Fruit fly (Drosophila melanogaster) whole organism, embryonic: ENCODE results near the gene regucalcin.
A peak's percentile ranks its signal among the peaks of the same experiment; 100 is the strongest.

Source experiments
- ATbp ChIP-seq: fragments of 200-800 bp; sonication (Bioruptor generic); optimal IDR thresholded peaks from 2 replicates; lab custom pipeline; 2017; ENCODE audit warnings: missing biosample characterization, mild to moderate bottlenecking, missing genetic modification characterization, missing genetic modification reagents
- Blimp-1 ChIP-seq: fragments of 200-800 bp; sonication (Bioruptor generic); optimal IDR thresholded peaks from 3 replicates; lab custom pipeline; 2018; ENCODE audit warnings: missing biosample characterization, missing genetic modification characterization, mild to moderate bottlenecking, moderate library complexity, missing genetic modification reagents
- CG1024 ChIP-seq: fragments of 200-800 bp; sonication (Bioruptor generic); IDR thresholded peaks from 2 replicates; pipeline ENCODE4 v1.3.6; 2022; ENCODE audit warnings: missing biosample characterization, missing genetic modification characterization
- CG10979 ChIP-seq: fragments of 200-800 bp; sonication (Bioruptor generic); optimal IDR thresholded peaks from 2 replicates; lab custom pipeline; 2018; ENCODE audit warnings: missing biosample characterization, mild to moderate bottlenecking, missing genetic modification characterization, moderate library complexity
- CG12071 ChIP-seq: fragments of 200-800 bp; sonication (Bioruptor generic); optimal IDR thresholded peaks from 3 replicates; lab custom pipeline; 2018; ENCODE audit warnings: missing biosample characterization, mild to moderate bottlenecking, missing genetic modification characterization
- CG12769 ChIP-seq: fragments of 200-800 bp; sonication (Bioruptor generic); optimal IDR thresholded peaks from 2 replicates; lab custom pipeline; 2019; ENCODE audit warnings: missing biosample characterization, mild to moderate bottlenecking, missing genetic modification characterization, moderate library complexity
- CG14441 ChIP-seq: fragments of 200-800 bp; sonication (Bioruptor generic); IDR thresholded peaks from 2 replicates; pipeline ENCODE4 v1.3.6; 2022; ENCODE audit warnings: missing biosample characterization, missing genetic modification characterization
- CG17328 ChIP-seq: fragments of 200-800 bp; sonication (Bioruptor generic); IDR thresholded peaks from 2 replicates; pipeline ENCODE4 v1.3.6; 2022; ENCODE audit warnings: missing biosample characterization, missing genetic modification characterization
- CG17359 ChIP-seq: fragments of 200-800 bp; sonication (Bioruptor generic); optimal IDR thresholded peaks from 3 replicates; lab custom pipeline; 2018; ENCODE audit warnings: missing biosample characterization, mild to moderate bottlenecking, missing genetic modification characterization, moderate library complexity
- CG30431 ChIP-seq: fragments of 200-800 bp; sonication (Bioruptor generic); optimal IDR thresholded peaks from 2 replicates; lab custom pipeline; 2017; ENCODE audit warnings: missing biosample characterization, missing genetic modification characterization
- CG4360 ChIP-seq: fragments of 200-800 bp; sonication (Bioruptor generic); IDR thresholded peaks from 2 replicates; pipeline ENCODE4 v1.3.6; 2022; ENCODE audit warnings: missing biosample characterization, missing genetic modification characterization
- CG4707 ChIP-seq: fragments of 200-800 bp; sonication (Bioruptor generic); optimal IDR thresholded peaks from 2 replicates; lab custom pipeline; 2018; ENCODE audit warnings: missing biosample characterization, mild to moderate bottlenecking, missing genetic modification characterization, moderate library complexity
- CG9932 ChIP-seq: fragments of 200-800 bp; sonication (Bioruptor generic); IDR thresholded peaks from 2 replicates; pipeline ENCODE4 v1.3.6; 2022; ENCODE audit warnings: missing biosample characterization, missing genetic modification characterization
- D ChIP-seq, 2 experiments: fragments of 200-800 bp in 1 of 2; fragments of >200 bp in 1 of 2; sonication (Bioruptor generic) in 1 of 2; optimal IDR thresholded peaks; 2 replicates in 1 of 2; 3 replicates in 1 of 2; lab custom pipeline; 2017; ENCODE audit warnings: mild to moderate bottlenecking in 1 of 2, missing biosample characterization in 1 of 2, missing genetic modification characterization in 1 of 2, missing genetic modification reagents in 1 of 2
- D19A ChIP-seq: fragments of 200-800 bp; optimal IDR thresholded peaks from 3 replicates; lab custom pipeline; 2019; ENCODE audit warnings: missing biosample characterization, mild to moderate bottlenecking, missing genetic modification characterization, moderate library complexity
- Deaf1 ChIP-seq: fragments of 200-800 bp; optimal IDR thresholded peaks from 3 replicates; lab custom pipeline; 2019; ENCODE audit warnings: missing biosample characterization, mild to moderate bottlenecking, missing genetic modification characterization, moderate library complexity
- Dll ChIP-seq: fragments of 200-800 bp; sonication (Bioruptor generic); IDR thresholded peaks from 4 replicates; pipeline ENCODE4 v1.3.6; 2022; ENCODE audit warnings: missing biosample characterization, missing genetic modification characterization; ENCODE audit not compliant: partially characterized antibody
- Elba2 ChIP-seq: fragments of 200-800 bp; sonication (Bioruptor generic); optimal IDR thresholded peaks from 3 replicates; lab custom pipeline; 2016; ENCODE audit warnings: missing biosample characterization, missing genetic modification characterization
- Fer1 ChIP-seq: fragments of 200-800 bp; sonication (Bioruptor generic); optimal IDR thresholded peaks from 2 replicates; lab custom pipeline; 2017; ENCODE audit warnings: missing biosample characterization, mild to moderate bottlenecking, missing genetic modification characterization
- H15 ChIP-seq: fragments of 200-800 bp; sonication (Bioruptor generic); IDR thresholded peaks from 3 replicates; pipeline ENCODE4 v1.3.6; 2022; ENCODE audit warnings: missing biosample characterization, missing genetic modification characterization
- HLH3B ChIP-seq: fragments of 200-800 bp; sonication (Bioruptor generic); IDR thresholded peaks from 2 replicates; pipeline ENCODE4 v1.3.6; 2022; ENCODE audit warnings: missing biosample characterization, missing genetic modification characterization
- Lhr ChIP-seq: fragments of 200-800 bp; sonication (Bioruptor generic); optimal IDR thresholded peaks from 3 replicates; lab custom pipeline; 2017; ENCODE audit warnings: mild to moderate bottlenecking, missing biosample characterization, missing genetic modification reagents, missing genetic modification characterization
- Lpt ChIP-seq: fragments of >200 bp; optimal IDR thresholded peaks from 2 replicates; lab custom pipeline; 2018; ENCODE audit warnings: missing biosample characterization, missing genetic modification characterization
- Med ChIP-seq: fragments of 200-800 bp; sonication (Bioruptor generic); peaks from one replicate; lab custom pipeline; 2016; ENCODE audit warnings: missing biosample characterization, missing genetic modification characterization, mild to moderate bottlenecking, inconsistent platforms, moderate library complexity
- Meics ChIP-seq: fragments of 200-800 bp; sonication (Bioruptor generic); optimal IDR thresholded peaks from 2 replicates; lab custom pipeline; 2017; ENCODE audit warnings: missing biosample characterization, mild to moderate bottlenecking, missing genetic modification characterization
- Mrtf ChIP-seq: fragments of 200-800 bp; sonication (Bioruptor generic); IDR thresholded peaks from 3 replicates; pipeline ENCODE4 v1.3.6; 2022; ENCODE audit warnings: missing biosample characterization, missing genetic modification characterization
- Neu2 ChIP-seq: fragments of 200-800 bp; sonication (Bioruptor generic); optimal IDR thresholded peaks from 3 replicates; lab custom pipeline; 2016; ENCODE audit warnings: missing biosample characterization, missing genetic modification characterization, borderline replicate concordance
- PHDP ChIP-seq: fragments of 200-800 bp; sonication (Bioruptor generic); optimal IDR thresholded peaks from 3 replicates; lab custom pipeline; 2018; ENCODE audit warnings: missing biosample characterization, mild to moderate bottlenecking, missing genetic modification characterization, moderate library complexity
- ap ChIP-seq: fragments of 200-800 bp; sonication (Bioruptor generic); IDR thresholded peaks from 2 replicates; pipeline ENCODE4 v1.3.6; 2022; ENCODE audit warnings: missing biosample characterization, missing genetic modification characterization
- ase ChIP-seq: fragments of 200-800 bp; sonication (Bioruptor generic); IDR thresholded peaks from 3 replicates; pipeline ENCODE4 v1.3.6; 2022; ENCODE audit warnings: missing biosample characterization, missing genetic modification characterization
- ci ChIP-seq: fragments of 200-800 bp; sonication (Bioruptor generic); IDR thresholded peaks from 3 replicates; pipeline ENCODE4 v1.3.6; 2022; ENCODE audit warnings: missing biosample characterization, missing genetic modification characterization
- dmrt11E ChIP-seq: fragments of 200-800 bp; sonication (Bioruptor generic); optimal IDR thresholded peaks from 3 replicates; lab custom pipeline; 2018; ENCODE audit warnings: missing biosample characterization, mild to moderate bottlenecking, missing genetic modification characterization, moderate library complexity
- dpn ChIP-seq, 2 experiments: fragments of 200-800 bp; sonication (Bioruptor generic); optimal IDR thresholded peaks; 3 replicates each; lab custom pipeline; 2016; ENCODE audit warnings: missing biosample characterization in 2 of 2, missing genetic modification characterization in 2 of 2
- fd3F ChIP-seq: fragments of 200-800 bp; sonication (Bioruptor generic); optimal IDR thresholded peaks from 2 replicates; lab custom pipeline; 2018; ENCODE audit warnings: missing biosample characterization, mild to moderate bottlenecking, missing genetic modification characterization, moderate library complexity
- fd96Cb ChIP-seq: fragments of 200-800 bp; sonication (Bioruptor generic); optimal IDR thresholded peaks from 2 replicates; lab custom pipeline; 2018; ENCODE audit warnings: missing biosample characterization, mild to moderate bottlenecking, missing genetic modification characterization, moderate library complexity
- fu2 ChIP-seq: fragments of 200-800 bp; sonication (Bioruptor generic); optimal IDR thresholded peaks from 2 replicates; lab custom pipeline; 2016; ENCODE audit warnings: missing biosample characterization, missing genetic modification characterization
- gcm ChIP-seq: fragments of 200-800 bp; sonication (Bioruptor generic); optimal IDR thresholded peaks from 2 replicates; lab custom pipeline; 2019; ENCODE audit warnings: missing biosample characterization, mild to moderate bottlenecking, missing genetic modification characterization, moderate library complexity
- lilli ChIP-seq: fragments of 200-800 bp; sonication (Bioruptor generic); optimal IDR thresholded peaks from 3 replicates; lab custom pipeline; 2016; ENCODE audit warnings: missing biosample characterization, missing genetic modification characterization
- pzg ChIP-seq: fragments of 200-800 bp; sonication (Bioruptor generic); optimal IDR thresholded peaks from 3 replicates; lab custom pipeline; 2018; ENCODE audit warnings: missing biosample characterization, mild to moderate bottlenecking, missing genetic modification characterization, moderate library complexity
- row ChIP-seq: fragments of 200-800 bp; sonication (Bioruptor generic); IDR thresholded peaks from 3 replicates; pipeline ENCODE4 v1.3.6; 2022; ENCODE audit warnings: missing biosample characterization, missing genetic modification characterization
- stc ChIP-seq: fragments of 200-800 bp; sonication (Bioruptor generic); IDR thresholded peaks from 2 replicates; pipeline ENCODE4 v1.3.6; 2022; ENCODE audit warnings: missing biosample characterization, missing genetic modification characterization
- tap ChIP-seq: fragments of 200-800 bp; optimal IDR thresholded peaks from 3 replicates; lab custom pipeline; 2019; ENCODE audit warnings: missing biosample characterization, mild to moderate bottlenecking, missing genetic modification characterization, moderate library complexity
- tgo ChIP-seq: fragments of 200-800 bp; sonication (Bioruptor generic); IDR thresholded peaks from 3 replicates; pipeline ENCODE4 v1.3.6; 2022; ENCODE audit warnings: missing biosample characterization, missing genetic modification characterization
- trh ChIP-seq: fragments of 200-800 bp; sonication (Bioruptor generic); optimal IDR thresholded peaks from 2 replicates; lab custom pipeline; 2016; ENCODE audit warnings: missing biosample characterization, missing genetic modification characterization
- unpg ChIP-seq: fragments of 200-800 bp; sonication (Bioruptor generic); optimal IDR thresholded peaks from 3 replicates; lab custom pipeline; 2018; ENCODE audit warnings: missing biosample characterization, mild to moderate bottlenecking, missing genetic modification characterization, moderate library complexity
- zfh1 ChIP-seq: fragments of 200-800 bp; sonication (Bioruptor generic); IDR thresholded peaks from 3 replicates; pipeline ENCODE4 v1.3.6; 2022; ENCODE audit warnings: missing biosample characterization, missing genetic modification characterization
- zfh2 ChIP-seq: fragments of 200-800 bp; sonication (Bioruptor generic); optimal IDR thresholded peaks from 2 replicates; lab custom pipeline; 2016; ENCODE audit warnings: missing biosample characterization, missing genetic modification characterization

regucalcin gene

DNA sequence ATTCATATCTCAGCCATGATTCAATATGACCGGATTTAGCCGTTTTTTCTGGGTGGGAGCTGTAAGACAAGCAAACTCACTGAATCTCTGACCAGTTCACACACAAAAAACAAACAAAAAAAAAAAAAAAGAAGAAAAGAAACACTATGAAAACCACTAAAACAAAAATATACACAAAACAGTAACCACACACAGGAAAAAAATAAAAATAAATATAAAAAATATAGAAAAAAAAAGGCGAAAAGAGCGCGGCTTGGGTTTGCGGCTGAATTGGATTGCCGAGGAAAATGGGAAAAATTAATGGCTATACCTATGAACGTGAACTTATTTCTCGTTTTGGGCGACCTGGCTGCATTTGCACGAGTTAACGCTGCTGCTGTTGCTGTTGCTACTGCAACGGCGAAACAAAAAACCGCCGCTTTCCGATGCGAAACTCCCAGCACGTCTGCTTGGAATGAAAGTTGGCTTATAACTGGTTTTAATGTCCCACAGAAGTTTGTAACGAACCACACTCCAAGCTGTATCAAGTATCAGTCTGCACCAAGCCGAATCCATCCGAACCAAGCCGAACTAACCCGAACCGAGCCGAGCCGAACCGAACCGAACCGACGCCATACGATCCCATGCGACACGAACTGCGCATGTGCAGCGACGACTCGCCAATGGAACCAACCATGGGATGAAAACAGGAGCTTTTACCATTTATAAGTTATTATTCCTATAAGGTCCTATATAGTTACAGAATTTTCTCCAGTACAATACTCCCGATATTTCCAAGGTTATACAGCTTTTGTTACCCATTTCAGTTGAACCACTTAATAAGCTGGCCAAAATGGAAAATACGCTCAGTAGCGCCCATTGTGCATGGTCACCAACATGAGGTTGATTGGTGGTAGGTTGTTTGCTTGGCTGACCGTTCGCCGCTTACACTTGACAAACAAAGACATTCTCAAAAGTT lies 8.5 kb upstream of the regucalcin start, which contains the start of gene fw (continued):
- TF ChIP-seq Deaf1, result peak; percentile 99
- TF ChIP-seq CG17328, result 0 out of 2 replicates have a peak, but pooled peaks have one; percentile 21
- peak; percentile 45; the same call in 2 of the 3 replicates for TF ChIP-seq tgo (GFP tag; lab: Robert Waterston, UW)
- TF ChIP-seq CG17359 (tag; lab: Kevin White, UChicago), result peak; percentile 59
- peak; percentile 47; the same call in 1 of the 3 replicates for TF ChIP-seq H15
- TF ChIP-seq D19A (tag; lab: Kevin White, UChicago), result peak; percentile 2
- peak; percentile 3 for TF ChIP-seq tap (tag; lab: Kevin White, UChicago)
- TF ChIP-seq lilli, result peak; percentile 51
- TF ChIP-seq zfh2, result peak; percentile 19
- TF ChIP-seq ap (GFP tag; lab: Robert Waterston, UW), result 0 out of 2 replicates have a peak, but pooled peaks have one; percentile 23
- TF ChIP-seq Blimp-1 (GFP tag; lab: Kevin White, UChicago), result peak; percentile 14
- TF ChIP-seq fd96Cb (tag; lab: Kevin White, UChicago), result peak; percentile 9
- no peak for TF ChIP-seq trh
- peak; percentile 55; the same call in 1 of the 3 replicates for TF ChIP-seq ase (GFP tag; lab: Robert Waterston, UW)
- TF ChIP-seq Neu2 (GFP tag; lab: Kevin White, UChicago), result no peak
- no peak for TF ChIP-seq CG30431 (GFP tag; lab: Kevin White, UChicago)
- 0 out of 4 replicates have a peak, but pooled peaks have one; percentile 19 for TF ChIP-seq Dll (GFP tag; lab: Robert Waterston, UW)
- no peak for TF ChIP-seq CG4360
- TF ChIP-seq pzg (GFP tag; lab: Kevin White, UChicago), result no peak
- no peak for TF ChIP-seq CG1024 (GFP tag; lab: Robert Waterston, UW)
- TF ChIP-seq dpn (GFP tag; optimal IDR thresholded peaks at IDR 0.05; lab: Kevin White, UChicago), result peak; percentile 7 to 34
- peak; percentile 60 for TF ChIP-seq CG14441 (GFP tag; lab: Robert Waterston, UW)
- peak; percentile 90 for TF ChIP-seq Med (GFP tag; lab: Kevin White, UChicago)
- peak; percentile 14 for TF ChIP-seq fd3F (GFP tag; lab: Kevin White, UChicago)
- peak; percentile 29; the same call in 2 of the 3 replicates for TF ChIP-seq ci (GFP tag; lab: Robert Waterston, UW)
- TF ChIP-seq gcm (GFP tag; lab: Kevin White, UChicago), result no peak
- peak; percentile 92 for TF ChIP-seq CG4707 (GFP tag; lab: Kevin White, UChicago)
- no peak for TF ChIP-seq Elba2 (GFP tag; lab: Kevin White, UChicago)
- TF ChIP-seq dmrt11E, result peak; percentile 4
- TF ChIP-seq CG12769 (tag; lab: Kevin White, UChicago), result peak; percentile 77
- TF ChIP-seq fu2 (GFP tag; lab: Kevin White, UChicago), result no peak
- TF ChIP-seq PHDP, result peak; percentile 38
- peak; percentile 46 for TF ChIP-seq ATbp (GFP tag; lab: Kevin White, UChicago)
- TF ChIP-seq Lhr (GFP tag; lab: Kevin White, UChicago), result no peak
- no peak for TF ChIP-seq D (optimal IDR thresholded peaks at IDR 0.05; lab: Kevin White, UChicago)
- peak; percentile 37 for TF ChIP-seq D (GFP tag; optimal IDR thresholded peaks at IDR 0.05; lab: Kevin White, UChicago)
- TF ChIP-seq row (GFP tag; lab: Robert Waterston, UW), result peak; percentile 52
- no peak for TF ChIP-seq Lpt (GFP tag; lab: Kevin White, UChicago)
- TF ChIP-seq HLH3B, result peak; percentile 62; the same call in 1 of the 2 replicates
- TF ChIP-seq stc (GFP tag; lab: Robert Waterston, UW), result 0 out of 2 replicates have a peak, but pooled peaks have one; percentile 14
- peak; percentile 40; the same call in 1 of the 2 replicates for TF ChIP-seq CG9932 (GFP tag; lab: Robert Waterston, UW)
- peak; percentile 37; the same call in 1 of the 3 replicates for TF ChIP-seq zfh1 (GFP tag; lab: Robert Waterston, UW)
- peak; percentile 12 for TF ChIP-seq CG12071 (GFP tag; lab: Kevin White, UChicago)
- peak; percentile 56; the same call in 1 of the 3 replicates for TF ChIP-seq Mrtf (GFP tag; lab: Robert Waterston, UW)
- peak; percentile 63 for TF ChIP-seq unpg (GFP tag; lab: Kevin White, UChicago)
- TF ChIP-seq Fer1 (GFP tag; lab: Kevin White, UChicago), result peak; percentile 14
- TF ChIP-seq Meics (GFP tag; lab: Kevin White, UChicago), result peak; percentile 24
- peak; percentile 16 for TF ChIP-seq CG10979 (tag; lab: Kevin White, UChicago)
